Worm (Caenorhabditis elegans): Measurements from ENCODE around the gene C06E7.2.

The C06E7.2 gene

ce11 chrIV:5806348-5806747, 32.9 kb upstream of the C06E7.2 start:
- TF ChIP-seq set-16 (GFP tag; IDR thresholded peaks at IDR 0.05) (no peak), ceh-20 (GFP tag; IDR thresholded peaks at IDR 0.05) (no peak), mdt-29 (GFP tag; IDR thresholded peaks at IDR 0.05) (no peak), skn-1 (tag; optimal IDR thresholded peaks at IDR 0.05) (no peak), F10B5.3 (tag; optimal IDR thresholded peaks at IDR 0.05) (no peak), dmd-6 (GFP tag; IDR thresholded peaks at IDR 0.05) (no peak), duxl-1 (tag; optimal IDR thresholded peaks at IDR 0.05; ENCODE audit: poor library complexity) (no peak)

- peak; percentile 33 for TF ChIP-seq hlh-30 (tag; optimal IDR thresholded peaks at IDR 0.05; ENCODE audit: insufficient read depth)
- TF ChIP-seq lsy-2 (tag; optimal IDR thresholded peaks at IDR 0.05) = peak in 1 of 2 experiments; percentile 27
- no peak for TF ChIP-seq zag-1 (tag; optimal IDR thresholded peaks at IDR 0.05)
- TF ChIP-seq lir-3 (tag; optimal IDR thresholded peaks at IDR 0.05) = no peak
Observed at ce11 chrIV:5806909-5807308, 32.4 kb upstream of the C06E7.2 start, which contains the start of gene lntl-1. TSS of gene lntl-1 (minus strand) at chrIV:5807093.

- TF ChIP-seq mdl-1 (tag; optimal IDR thresholded peaks at IDR 0.05) = no peak
- TF ChIP-seq unc-62 (GFP tag; optimal IDR thresholded peaks at IDR 0.05 in 1 of 2) = peak in 1 of 2 experiments; percentile 87
- no peak for TF ChIP-seq unc-62 (tag; optimal IDR thresholded peaks at IDR 0.05)
- no peak for TF ChIP-seq fkh-10 (GFP tag; optimal IDR thresholded peaks at IDR 0.05)
- TF ChIP-seq F10B5.3 (tag; optimal IDR thresholded peaks at IDR 0.05) = no peak
- no peak for TF ChIP-seq F26F4.8 (GFP tag; conservative IDR thresholded peaks at IDR 0.05)
- no peak for TF ChIP-seq ceh-32 (tag; optimal IDR thresholded peaks at IDR 0.05; ENCODE audit: poor library complexity)
- TF ChIP-seq mes-2 (tag; optimal IDR thresholded peaks at IDR 0.05; ENCODE audit: poor library complexity, severe bottlenecking) = no peak
Observed at ce11 chrIV:5809733-5810132, 29.5 kb upstream of the C06E7.2 start.

- TF ChIP-seq fkh-10 (GFP tag; optimal IDR thresholded peaks at IDR 0.05) (peak; percentile 49), unc-62 (GFP tag; optimal IDR thresholded peaks at IDR 0.05 in 1 of 2) (peak in 1 of 2 experiments; percentile 87), unc-62 (tag; optimal IDR thresholded peaks at IDR 0.05) (no peak), ztf-11 (tag; optimal IDR thresholded peaks at IDR 0.05) (no peak), unc-130 (GFP tag; optimal IDR thresholded peaks at IDR 0.05) (peak; percentile 3), ceh-62 (tag; optimal IDR thresholded peaks at IDR 0.05) (no peak), mes-2 (tag; optimal IDR thresholded peaks at IDR 0.05; ENCODE audit: poor library complexity, severe bottlenecking) (no peak)
Observed at ce11 chrIV:5811079-5811622, 28.1 kb upstream of the C06E7.2 start.

- TF ChIP-seq snpc-1.2 (GFP tag; IDR thresholded peaks at IDR 0.05) (peak; percentile 89), zip-11 (GFP tag; IDR thresholded peaks at IDR 0.05) (no peak)
Observed at ce11 chrIV:5814092-5814650, 25.1 kb upstream of the C06E7.2 start, which contains the start of gene oops-1. TSS of gene oops-1 (minus strand) at chrIV:5814142.

ce11 chrIV:5816466-5816865, 22.8 kb upstream of the C06E7.2 start:
- no peak for TF ChIP-seq madf-5 (GFP tag; IDR thresholded peaks at IDR 0.05)
- no peak for TF ChIP-seq spr-3 (GFP tag; optimal IDR thresholded peaks at IDR 0.05)
- no peak for TF ChIP-seq mes-2 (tag; optimal IDR thresholded peaks at IDR 0.05; ENCODE audit: poor library complexity, severe bottlenecking)
- TF ChIP-seq unc-130 (GFP tag; optimal IDR thresholded peaks at IDR 0.05) = no peak
- no peak for TF ChIP-seq daf-16 (GFP tag; optimal IDR thresholded peaks at IDR 0.05)
- TF ChIP-seq daf-16 (tag; optimal IDR thresholded peaks at IDR 0.05) = peak; percentile 73

- TF ChIP-seq fkh-10 (GFP tag; optimal IDR thresholded peaks at IDR 0.05) (no peak), unc-62 (GFP tag; optimal IDR thresholded peaks at IDR 0.05 in 1 of 2) (peak in 1 of 2 experiments; percentile 52), unc-62 (tag; optimal IDR thresholded peaks at IDR 0.05) (no peak), lin-29 (GFP tag; IDR thresholded peaks at IDR 0.05) (no peak), hif-1 (tag; optimal IDR thresholded peaks at IDR 0.05) (peak in 1 of 2 experiments; percentile 15), daf-12 (tag; optimal IDR thresholded peaks at IDR 0.05) (no peak), ztf-11 (tag; optimal IDR thresholded peaks at IDR 0.05) (no peak), lin-39 (tag; optimal IDR thresholded peaks at IDR 0.05) (no peak), php-3 (GFP tag; IDR thresholded peaks at IDR 0.05) (no peak; the same call in 1 of the 2 replicates), F37D6.2 (tag; optimal IDR thresholded peaks at IDR 0.05) (no peak), nhr-11 (tag; optimal IDR thresholded peaks at IDR 0.05) (no peak), mxl-2 (GFP tag; conservative IDR thresholded peaks at IDR 0.05) (no peak), tag-97 (GFP tag; IDR thresholded peaks at IDR 0.05) (no peak), lir-3 (tag; optimal IDR thresholded peaks at IDR 0.05) (no peak), skn-1 (tag; optimal IDR thresholded peaks at IDR 0.05) (no peak), ceh-82 (tag; optimal IDR thresholded peaks at IDR 0.05) (no peak), ctbp-1 (GFP tag; IDR thresholded peaks at IDR 0.05) (no peak)
Observed at ce11 chrIV:5817459-5817858, 21.8 kb upstream of the C06E7.2 start.

All from whole organism, L4 larva.